Worm (Caenorhabditis elegans) whole organism, L4/young adult: ENCODE results near the gene Y50E8A.10.
"Not testable (repeated sequence)": the region's sequence is repeated elsewhere in the genome, so short reads cannot be mapped to it uniquely, and the experiment has no call there.

Source experiments
- W03F9.2 ChIP-seq: fragments of 150-350 bp; optimal IDR thresholded peaks from 2 replicates; lab custom pipeline; 2014; ENCODE audit warnings: missing biosample characterization, missing genetic modification characterization
- dao-5 ChIP-seq: sonication (generic microtip); optimal IDR thresholded peaks from 2 replicates; lab custom pipeline; 2016; ENCODE audit warnings: missing genotype, missing genetic modification characterization, moderate library complexity, missing compliant biosample characterization
- him-1 ChIP-seq: sonication (generic microtip); optimal IDR thresholded peaks from 2 replicates; lab custom pipeline; 2016; ENCODE audit warnings: missing genotype, missing genetic modification reagents, missing genetic modification characterization, missing compliant biosample characterization

Y50E8A.10 gene

ce11 chrV:14784787-14785186 lies 5.0 kb downstream of the Y50E8A.10 start:
- TF ChIP-seq him-1 (no peak), W03F9.2 (tag; lab: Kevin White, UChicago) (no peak), dao-5 (no peak)

DNA sequence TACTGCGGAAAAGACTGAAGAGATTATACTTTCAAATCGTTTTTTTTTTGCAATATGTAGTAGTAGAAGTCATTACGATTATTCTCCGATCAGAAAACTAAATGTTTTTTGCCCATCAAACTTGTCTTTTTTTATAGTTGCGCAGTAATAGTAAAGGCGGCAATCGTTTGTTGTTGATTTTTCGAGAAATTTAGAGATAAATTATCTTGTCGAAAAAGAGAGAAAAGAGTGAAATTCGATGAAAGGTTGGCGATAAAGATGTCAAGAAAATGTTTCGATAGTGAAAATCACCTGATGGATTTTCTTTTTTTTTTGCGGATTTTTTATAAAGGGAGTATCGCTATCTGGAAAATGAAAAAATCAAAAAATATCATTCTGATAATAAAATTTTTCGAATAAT lies 8.7 kb downstream of the Y50E8A.10 start:
- TF ChIP-seq him-1, result no peak
- no peak for TF ChIP-seq W03F9.2 (tag; lab: Kevin White, UChicago)
- no peak for TF ChIP-seq dao-5

- no peak for TF ChIP-seq him-1
- no peak for TF ChIP-seq dao-5
- no peak for TF ChIP-seq W03F9.2 (tag; lab: Kevin White, UChicago)
Observed at ce11 chrV:14790792-14791191, 11.0 kb downstream of the Y50E8A.10 start.

DNA sequence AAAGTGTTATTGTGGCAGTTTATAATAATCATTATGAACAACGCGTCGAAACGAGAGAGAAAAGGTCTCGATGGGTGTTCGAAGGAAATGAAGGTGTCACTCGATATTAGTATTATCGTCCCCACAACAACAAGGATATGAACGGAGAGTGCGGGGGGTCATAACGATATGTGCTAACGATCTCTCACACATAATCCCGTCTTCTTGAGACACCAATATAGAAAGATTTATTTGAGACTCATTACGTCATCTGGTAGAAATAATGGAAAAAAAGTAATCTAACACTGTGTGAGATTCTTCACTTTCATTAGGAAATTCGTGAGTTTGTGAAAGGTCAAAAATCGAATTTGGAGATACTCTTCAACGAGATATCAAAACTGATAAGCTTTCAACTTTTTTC lies 11.9 kb downstream of the Y50E8A.10 start:
- TF ChIP-seq W03F9.2 (tag; lab: Kevin White, UChicago) (no peak), dao-5 (no peak), him-1 (no peak)

DNA sequence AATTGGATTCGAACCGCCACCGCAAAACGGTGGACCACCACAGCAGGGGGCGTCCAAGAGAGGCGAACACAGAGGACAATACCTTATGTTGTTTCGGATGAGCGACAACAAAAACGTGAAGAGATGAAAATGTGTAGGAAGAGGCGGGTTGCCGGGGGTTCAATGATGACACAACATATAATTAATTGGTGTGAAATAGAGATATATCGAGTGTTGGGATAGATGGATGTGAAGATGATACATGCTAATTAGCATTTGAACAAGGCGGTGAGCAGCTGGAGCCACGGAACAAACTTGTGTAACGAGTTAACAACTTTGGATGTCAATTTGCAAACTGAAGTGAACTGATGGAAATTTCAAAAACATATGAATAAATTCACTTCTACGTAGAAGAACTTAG lies 12.6 kb downstream of the Y50E8A.10 start:
- no peak for TF ChIP-seq dao-5
- TF ChIP-seq W03F9.2 (tag; lab: Kevin White, UChicago), result no peak
- no peak for TF ChIP-seq him-1

- TF ChIP-seq W03F9.2 (tag; lab: Kevin White, UChicago), result no peak
- no peak for TF ChIP-seq him-1
- TF ChIP-seq dao-5, result no peak
Observed at ce11 chrV:14793043-14793442, 13.2 kb downstream of the Y50E8A.10 start.

DNA sequence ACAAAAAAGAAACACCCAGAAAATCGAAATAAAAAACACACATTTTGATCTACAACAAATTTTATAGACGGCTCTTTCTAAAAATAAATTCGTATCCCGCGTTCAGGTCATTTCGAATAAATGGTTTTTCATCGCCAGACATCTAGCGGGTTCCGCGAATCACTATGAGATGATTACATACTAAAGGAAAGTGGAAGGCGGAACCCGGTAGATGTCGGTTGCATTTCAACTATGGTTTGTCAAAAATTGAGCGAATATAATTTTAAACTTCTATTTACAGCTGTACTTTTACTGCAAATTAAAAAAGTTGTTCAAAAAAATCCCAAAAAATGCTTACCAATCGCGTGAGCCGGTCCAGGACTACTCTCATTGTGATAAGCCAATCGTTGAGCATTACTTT lies 18.1 kb downstream of the Y50E8A.10 start:
- TF ChIP-seq W03F9.2 (tag; lab: Kevin White, UChicago), result no peak
- TF ChIP-seq him-1, result no peak
- no peak for TF ChIP-seq dao-5

DNA sequence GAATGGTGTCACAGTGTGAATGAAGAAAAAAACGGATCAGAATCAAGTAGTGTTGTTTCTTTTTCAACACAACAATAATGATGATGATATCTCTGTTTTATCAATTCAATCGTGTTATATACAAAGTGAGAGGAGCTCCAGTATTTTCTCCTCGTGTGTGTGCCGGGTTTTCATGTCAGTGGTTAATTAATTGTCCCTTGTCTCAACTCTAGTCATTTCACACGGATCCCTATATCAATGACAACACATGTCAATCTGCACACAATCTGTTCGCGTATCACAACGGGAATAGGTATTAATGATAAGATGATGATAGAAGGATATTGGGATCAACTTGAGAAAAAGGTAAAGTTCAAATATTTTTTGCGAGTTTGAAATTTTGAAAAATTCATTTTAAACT lies 20.6 kb downstream of the Y50E8A.10 start:
- TF ChIP-seq dao-5 (no peak), W03F9.2 (tag; lab: Kevin White, UChicago) (no peak), him-1 (no peak)

DNA sequence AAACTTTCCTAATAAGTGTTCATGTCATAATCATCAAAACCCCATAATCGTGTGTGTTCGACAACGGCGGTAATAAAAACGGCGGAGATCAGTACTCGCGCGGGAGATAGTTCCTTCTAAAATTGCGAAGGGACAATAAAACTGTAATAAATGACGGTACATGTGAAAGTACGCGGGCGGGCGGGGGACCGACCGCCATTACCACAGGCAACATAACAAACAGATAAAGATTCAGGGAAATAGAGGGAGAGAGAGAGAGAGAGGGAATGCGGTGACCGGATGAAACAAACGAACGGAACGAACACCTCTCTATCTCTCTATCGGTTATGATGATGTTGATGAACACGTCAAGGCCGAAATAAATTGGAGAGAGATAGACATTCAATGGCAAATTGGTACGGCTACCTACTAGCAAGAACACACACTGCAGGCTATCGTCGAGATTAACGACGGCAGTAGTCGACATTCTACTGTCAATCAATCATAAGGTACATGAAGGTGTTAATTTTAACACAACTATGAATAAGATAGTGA lies 26.5 kb downstream of the Y50E8A.10 start:
- TF ChIP-seq him-1 (no peak), W03F9.2 (tag; lab: Kevin White, UChicago) (no peak), dao-5 (no peak)

DNA sequence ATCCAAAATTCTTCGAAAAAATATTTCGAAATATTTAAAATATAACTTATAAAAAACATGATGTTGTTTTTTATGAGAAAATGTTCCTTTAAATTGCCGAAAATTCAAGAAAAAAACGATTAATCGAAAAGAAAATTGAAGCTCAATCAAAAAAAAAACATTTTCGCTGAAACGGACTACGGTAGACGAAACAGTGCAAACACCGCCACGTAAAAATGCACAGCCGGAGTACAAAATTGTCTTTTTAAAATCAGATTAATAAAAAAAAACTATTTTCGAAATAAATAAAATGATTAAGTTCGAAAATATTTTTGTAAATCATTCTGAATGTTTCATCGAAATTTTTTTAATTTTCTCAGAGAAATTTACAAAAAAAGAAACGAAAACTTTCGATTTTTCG lies 33.8 kb downstream of the Y50E8A.10 start:
- TF ChIP-seq him-1 (no peak), W03F9.2 (tag; lab: Kevin White, UChicago) (no peak), dao-5 (no peak)

DNA sequence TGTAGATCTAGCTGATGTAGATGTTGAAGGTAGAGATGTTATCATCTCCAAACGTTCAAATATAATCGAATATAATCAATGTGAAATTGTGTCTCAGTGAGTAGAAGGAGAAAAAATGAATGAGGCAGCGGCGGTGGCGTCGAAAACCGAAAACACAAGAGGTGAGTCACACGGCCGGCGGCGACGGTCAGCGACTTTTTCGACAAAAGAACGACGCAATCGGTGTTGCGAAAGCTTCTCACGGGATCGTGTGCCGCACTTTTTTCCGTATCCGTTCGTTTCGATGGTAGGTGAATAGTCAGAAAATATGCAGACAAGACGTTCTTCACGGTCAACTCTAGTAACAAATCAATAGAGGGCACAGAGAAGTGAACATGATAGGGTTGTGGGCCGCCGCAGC lies 35.7 kb downstream of the Y50E8A.10 start, which contains the start of gene rin-1:
Gene rin-1, minus strand, starts transcription at position 101 of the 400 bp plus-strand sequence.
- TF ChIP-seq dao-5, result no peak
- TF ChIP-seq him-1, result no peak
- no peak for TF ChIP-seq W03F9.2 (tag; lab: Kevin White, UChicago)

DNA sequence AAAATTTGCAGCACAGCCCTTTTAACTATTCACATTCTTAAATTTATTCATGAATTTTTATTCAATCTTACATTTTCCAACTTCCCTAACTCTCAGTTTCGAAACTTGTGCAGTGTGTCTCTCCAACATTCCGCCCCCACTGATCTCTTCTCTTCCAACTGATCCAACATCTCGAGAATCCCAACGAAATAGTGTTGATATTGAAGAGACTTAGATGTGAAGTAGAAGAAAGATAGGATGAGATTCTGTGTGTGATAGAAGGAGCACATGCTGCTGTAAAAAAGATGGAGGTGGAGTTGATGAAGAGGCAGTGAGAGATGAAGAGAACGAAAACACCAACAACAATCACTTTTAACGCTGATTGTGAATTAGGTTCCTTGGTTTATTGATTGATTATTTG lies 40.5 kb downstream of the Y50E8A.10 start:
- TF ChIP-seq him-1 (no peak), dao-5 (no peak), W03F9.2 (tag; lab: Kevin White, UChicago) (no peak)

ce11 chrV:14821553-14821952 lies 41.8 kb downstream of the Y50E8A.10 start, which contains the start of gene W06A7.2:
W06A7.2 (plus strand) TSS chrV:14821853.
- TF ChIP-seq W03F9.2 (tag; lab: Kevin White, UChicago) (no peak), dao-5 (no peak), him-1 (no peak)

- TF ChIP-seq dao-5 (no peak), him-1 (no peak), W03F9.2 (tag; lab: Kevin White, UChicago) (no peak)
Observed at ce11 chrV:14824124-14824523, 44.3 kb downstream of the Y50E8A.10 start, which contains the start of gene W06A7.4. W06A7.4 (plus strand) TSS chrV:14824424.

DNA sequence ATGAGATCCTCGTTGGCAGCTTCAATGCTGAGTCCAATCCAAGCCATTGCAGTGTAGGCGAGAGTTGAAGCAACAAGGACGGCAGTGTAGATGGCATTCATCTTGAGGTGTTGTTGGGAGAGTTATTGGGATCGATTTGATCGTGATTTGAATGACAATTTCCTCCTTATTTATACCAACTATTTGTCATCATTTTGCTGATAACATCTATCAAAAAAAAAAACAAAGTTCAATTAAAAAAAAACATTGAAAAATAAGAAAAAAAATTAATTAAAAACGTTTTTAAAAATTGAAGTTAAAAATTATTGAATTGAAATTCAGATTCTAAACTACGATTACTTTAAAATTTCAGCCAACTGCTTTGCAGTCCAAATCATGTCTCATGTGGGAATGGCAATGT lies 47.2 kb downstream of the Y50E8A.10 start, which contains the start of gene nspa-8:
Gene nspa-8, minus strand, starts transcription at position 101 of the 400 bp plus-strand sequence.
- not testable (repeated sequence) for TF ChIP-seq dao-5; him-1; W03F9.2 (tag; lab: Kevin White, UChicago)

DNA sequence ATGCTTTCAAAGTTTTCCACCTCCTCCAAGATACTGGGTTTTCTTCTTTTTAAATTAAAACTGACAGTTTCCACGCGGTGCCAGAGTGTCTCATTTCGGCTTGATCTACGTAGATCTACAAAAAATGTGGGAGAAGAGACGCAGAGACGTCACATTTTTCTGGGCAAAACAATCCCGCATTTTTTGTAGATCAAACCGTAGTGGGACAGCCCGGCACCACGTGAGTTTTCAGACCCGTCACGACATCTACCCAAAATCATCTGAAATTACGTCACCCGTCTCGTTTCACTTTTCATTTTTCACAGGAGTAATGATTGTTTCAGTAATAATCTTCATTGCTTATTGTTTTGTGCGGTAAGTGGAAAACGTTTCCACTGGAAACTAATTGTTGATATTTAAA lies 48.6 kb downstream of the Y50E8A.10 start:
- TF ChIP-seq dao-5 (no peak), him-1 (no peak), W03F9.2 (tag; lab: Kevin White, UChicago) (no peak)
